Worm (Caenorhabditis elegans) whole organism, L1 larva: Measurements from ENCODE around the gene F40A3.1.

Experiments
- Y116A8C.19 ChIP-seq: sonication (generic microtip); optimal IDR thresholded peaks from 2 replicates; lab custom pipeline; 2016; ENCODE audit warnings: missing compliant biosample characterization, missing genetic modification characterization, borderline replicate concordance
- ama-1 ChIP-seq: fragments of 150-350 bp; optimal IDR thresholded peaks from 2 replicates; lab custom pipeline; 2014
- blmp-1 ChIP-seq: fragments of 150-350 bp; optimal IDR thresholded peaks from 2 replicates; lab custom pipeline; 2014; ENCODE audit warnings: missing biosample characterization, missing genetic modification characterization
- ceh-63 ChIP-seq: fragments of 200-800 bp; sonication (Bioruptor generic); optimal IDR thresholded peaks from 2 replicates; lab custom pipeline; 2018; ENCODE audit warnings: mild to moderate bottlenecking, missing genetic modification characterization, missing compliant biosample characterization
- ceh-82 ChIP-seq, 3 experiments: fragments of 150-350 bp in 1 of 3; sonication (generic microtip) in 2 of 3; optimal IDR thresholded peaks; 2 replicates each; lab custom pipeline; 2014 to 2017; ENCODE audit warnings: missing biosample characterization in 3 of 3, missing genetic modification characterization in 3 of 3
- ces-1 ChIP-seq: fragments of 150-350 bp; optimal IDR thresholded peaks from 2 replicates; lab custom pipeline; 2014; ENCODE audit warnings: missing biosample characterization, missing genetic modification reagents, missing genetic modification characterization
- dpl-1 ChIP-seq, 3 experiments: fragments of 150-350 bp in 2 of 3; sonication (generic microtip) in 1 of 3; optimal IDR thresholded peaks; 2 replicates each; lab custom pipeline; 2014 to 2017; ENCODE audit warnings: missing biosample characterization in 3 of 3, missing genetic modification characterization in 3 of 3, missing genetic modification reagents in 3 of 3
- egl-27 ChIP-seq, 2 experiments: fragments of 150-350 bp in 1 of 2; sonication (generic microtip); optimal IDR thresholded peaks; 3 replicates each; lab custom pipeline; 2017 to 2018; ENCODE audit warnings: missing biosample characterization in 2 of 2, missing genetic modification characterization in 2 of 2, missing genetic modification reagents in 2 of 2
- elt-3 ChIP-seq, 6 experiments: fragments of 150-350 bp in 1 of 6; sonication (generic microtip); optimal IDR thresholded peaks; 2 replicates each; lab custom pipeline; 2017 to 2018; ENCODE audit warnings: missing biosample characterization in 6 of 6, missing genetic modification characterization in 6 of 6, inconsistent platforms in 1 of 6
- fkh-10 ChIP-seq: sonication (generic microtip); optimal IDR thresholded peaks from 2 replicates; lab custom pipeline; 2017; ENCODE audit warnings: missing biosample characterization, missing genetic modification reagents, missing genetic modification characterization
- fkh-4 ChIP-seq: sonication (generic microtip); optimal IDR thresholded peaks from 2 replicates; lab custom pipeline; 2016; ENCODE audit warnings: missing compliant biosample characterization, missing genetic modification characterization, borderline replicate concordance
- fkh-8 ChIP-seq: sonication (generic microtip); optimal IDR thresholded peaks from 2 replicates; lab custom pipeline; 2016; ENCODE audit warnings: mild to moderate bottlenecking, missing genetic modification characterization, missing compliant biosample characterization
- fos-1 ChIP-seq: fragments of 150-350 bp; optimal IDR thresholded peaks from 2 replicates; lab custom pipeline; 2014; ENCODE audit warnings: missing biosample characterization, missing genetic modification characterization
- jun-1 ChIP-seq: fragments of 150-350 bp; optimal IDR thresholded peaks from 2 replicates; lab custom pipeline; 2014; ENCODE audit warnings: missing biosample characterization, missing genetic modification reagents, missing genetic modification characterization
- lin-13 ChIP-seq: fragments of 150-350 bp; optimal IDR thresholded peaks from 2 replicates; lab custom pipeline; 2014; ENCODE audit warnings: missing biosample characterization, missing genetic modification reagents, missing genetic modification characterization
- lin-14 ChIP-seq: fragments of 200-800 bp; sonication (Bioruptor generic); optimal IDR thresholded peaks from 2 replicates; lab custom pipeline; 2018; ENCODE audit warnings: mild to moderate bottlenecking, missing genetic modification characterization, moderate library complexity, missing compliant biosample characterization
- lin-15B ChIP-seq: fragments of 150-350 bp; sonication (generic microtip); optimal IDR thresholded peaks from 3 replicates; lab custom pipeline; 2014; ENCODE audit warnings: missing biosample characterization, missing genetic modification characterization
- lin-39 ChIP-seq: fragments of 150-350 bp; optimal IDR thresholded peaks from 2 replicates; lab custom pipeline; 2014; ENCODE audit warnings: missing biosample characterization, missing genetic modification reagents, missing genetic modification characterization
- lsy-2 ChIP-seq, 2 experiments: fragments of 150-350 bp; optimal IDR thresholded peaks; 2 replicates each; lab custom pipeline; 2014; ENCODE audit warnings: missing biosample characterization in 2 of 2, missing genetic modification characterization in 2 of 2
- mdl-1 ChIP-seq, 2 experiments: fragments of 150-350 bp; optimal IDR thresholded peaks; 2 replicates each; lab custom pipeline; 2014 to 2017; ENCODE audit warnings: missing biosample characterization in 2 of 2, missing genetic modification characterization in 2 of 2, inconsistent platforms in 1 of 2
- nhr-11 ChIP-seq: fragments of 150-350 bp; optimal IDR thresholded peaks from 2 replicates; lab custom pipeline; 2014; ENCODE audit warnings: missing biosample characterization, missing genetic modification characterization
- nhr-19 ChIP-seq: fragments of 200-800 bp; sonication (Bioruptor generic); conservative IDR thresholded peaks from 2 replicates; pipeline ENCODE4 v1.3.6; 2022; ENCODE audit warnings: missing genetic modification characterization, missing compliant biosample characterization
- nhr-77 ChIP-seq: fragments of 150-350 bp; optimal IDR thresholded peaks from 2 replicates; lab custom pipeline; 2014; ENCODE audit warnings: missing biosample characterization, missing genetic modification characterization
- nhr-84 ChIP-seq: sonication (generic microtip); optimal IDR thresholded peaks from 2 replicates; lab custom pipeline; 2017; ENCODE audit warnings: missing biosample characterization, missing genetic modification characterization
- nhr-85 ChIP-seq: sonication (generic microtip); peaks from one replicate; lab custom pipeline; 2016; ENCODE audit warnings: missing genetic modification characterization, inconsistent platforms, missing compliant biosample characterization
- pax-3 ChIP-seq: fragments of 200-800 bp; sonication (Bioruptor generic); optimal IDR thresholded peaks from 2 replicates; lab custom pipeline; 2018; ENCODE audit warnings: mild to moderate bottlenecking, missing genetic modification characterization, moderate library complexity, missing compliant biosample characterization
- rnt-1 ChIP-seq: sonication (generic microtip); optimal IDR thresholded peaks from 2 replicates; lab custom pipeline; 2016; ENCODE audit warnings: mild to moderate bottlenecking, missing genetic modification characterization, moderate library complexity, missing compliant biosample characterization
- skn-1 ChIP-seq: fragments of 150-350 bp; optimal IDR thresholded peaks from 2 replicates; lab custom pipeline; 2014; ENCODE audit warnings: missing biosample characterization, missing genetic modification characterization
- snu-23 ChIP-seq: sonication (generic microtip); optimal IDR thresholded peaks from 2 replicates; lab custom pipeline; 2016; ENCODE audit warnings: missing genetic modification characterization, missing compliant biosample characterization
- sox-4 ChIP-seq: sonication (generic microtip); optimal IDR thresholded peaks from 2 replicates; lab custom pipeline; 2016; ENCODE audit warnings: missing genetic modification characterization, missing compliant biosample characterization
- unc-130 ChIP-seq: fragments of 150-350 bp; optimal IDR thresholded peaks from 2 replicates; lab custom pipeline; 2017; ENCODE audit warnings: missing biosample characterization, missing genetic modification characterization, inconsistent platforms
- unc-30 ChIP-seq: sonication (generic microtip); optimal IDR thresholded peaks from 2 replicates; lab custom pipeline; 2017; ENCODE audit warnings: missing biosample characterization, missing genetic modification characterization
- unc-62 ChIP-seq: fragments of 150-350 bp; optimal IDR thresholded peaks from 2 replicates; lab custom pipeline; 2014; ENCODE audit warnings: missing biosample characterization, missing genetic modification reagents, missing genetic modification characterization
- unc-86 ChIP-seq: sonication (generic microtip); optimal IDR thresholded peaks from 2 replicates; lab custom pipeline; 2016; ENCODE audit warnings: missing genetic modification characterization, missing compliant biosample characterization
- vab-15 ChIP-seq: sonication (generic microtip); optimal IDR thresholded peaks from 2 replicates; lab custom pipeline; 2017; ENCODE audit warnings: missing genotype, mild to moderate bottlenecking, missing genetic modification characterization, missing compliant biosample characterization

The F40A3.1 gene

DNA sequence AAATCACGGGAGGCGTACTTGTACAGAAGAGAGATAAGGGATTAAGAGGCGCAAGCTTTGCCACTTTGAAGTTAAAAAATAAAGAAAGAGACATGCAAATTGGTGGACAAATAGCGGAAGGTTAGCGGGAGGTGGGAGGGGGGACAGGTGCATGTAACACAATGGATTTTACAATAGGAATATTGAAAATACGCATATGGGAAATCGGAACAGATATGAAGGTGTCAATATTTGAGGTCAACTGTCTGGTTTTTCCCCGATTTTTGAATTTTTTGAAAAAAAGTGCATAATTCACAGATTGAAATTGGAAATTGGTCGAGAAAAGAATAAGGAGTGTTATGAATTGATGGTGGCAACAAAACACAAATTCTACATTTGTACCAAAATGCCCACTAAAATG, 29.5 kb upstream of the F40A3.1 start, which contains the start of gene C37C3.17:
TSS of gene C37C3.17 (minus strand) at position 101 of the 400 bp plus-strand sequence.
- TF ChIP-seq lin-39 (tag; lab: Kevin White, UChicago) (no peak), dpl-1 (GFP tag; optimal IDR thresholded peaks at IDR 0.05; lab: Kevin White, UChicago) (no peak), nhr-19 (no peak), lsy-2 (tag; optimal IDR thresholded peaks at IDR 0.05; lab: Kevin White, UChicago) (no peak), unc-30 (no peak), ceh-82 (tag; optimal IDR thresholded peaks at IDR 0.05; lab: Kevin White, UChicago) (no peak), skn-1 (no peak), nhr-11 (tag; lab: Kevin White, UChicago) (no peak)

DNA sequence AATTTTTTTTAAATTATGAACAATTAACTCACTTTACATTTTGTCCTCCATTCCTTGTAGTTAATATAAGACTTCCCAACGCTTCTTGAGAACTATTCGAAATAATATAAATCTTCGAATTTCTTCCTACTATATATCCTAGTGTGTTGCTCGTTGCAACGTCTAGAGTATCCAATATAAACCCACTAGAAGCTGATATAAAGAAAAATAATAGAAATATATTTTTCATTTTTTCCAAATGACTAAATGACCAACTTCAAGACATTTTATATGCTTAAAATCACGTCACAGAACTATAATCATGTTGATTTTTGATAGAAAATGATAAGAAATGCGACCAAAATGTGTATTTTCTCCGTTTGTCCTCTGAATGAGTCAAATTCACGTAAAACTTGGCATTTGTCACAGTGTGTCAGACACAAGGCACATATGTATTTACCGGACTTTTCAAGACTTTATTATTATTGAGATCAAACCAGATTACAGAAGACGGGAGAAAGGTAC, 28.3 kb upstream of the F40A3.1 start, which contains the start of gene C37C3.10:
TSS of gene C37C3.10 (minus strand) at position 51 of the 504 bp plus-strand sequence.
- TF ChIP-seq rnt-1 (no peak), unc-30 (no peak), snu-23 (GFP tag; lab: Kevin White, UChicago) (no peak), lsy-2 (tag; optimal IDR thresholded peaks at IDR 0.05; lab: Kevin White, UChicago) (no peak), nhr-77 (tag; lab: Kevin White, UChicago) (no peak), Y116A8C.19 (tag; lab: Kevin White, UChicago) (no peak), mdl-1 (tag; optimal IDR thresholded peaks at IDR 0.05; lab: Kevin White, UChicago) (no peak), unc-130 (tag; lab: Kevin White, UChicago) (no peak), ces-1 (GFP tag; lab: Kevin White, UChicago) (no peak), elt-3 (tag; optimal IDR thresholded peaks at IDR 0.05; lab: Kevin White, UChicago) (no peak), unc-86 (tag; lab: Kevin White, UChicago) (no peak)
- TF ChIP-seq, all 84 proteins: peak for 0

DNA sequence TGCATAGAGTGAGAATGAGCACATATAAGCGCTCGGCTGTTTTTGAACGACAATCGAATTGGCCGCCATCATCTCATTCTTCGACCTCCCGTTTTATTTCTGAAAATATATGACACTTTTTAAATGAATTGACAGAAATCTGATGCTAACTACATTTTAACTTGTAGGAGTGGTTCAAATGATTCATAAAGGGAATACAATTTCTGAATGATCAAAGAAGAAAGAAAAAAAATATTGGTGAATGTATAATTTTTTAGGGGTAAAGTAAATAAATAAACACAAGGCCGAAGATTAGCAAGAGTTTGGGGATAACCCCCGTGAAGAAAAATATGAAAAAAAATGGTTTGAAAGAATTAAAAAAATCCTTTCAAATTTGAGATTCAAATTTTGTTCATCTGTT, 26.7 kb upstream of the F40A3.1 start, which contains the start of gene C37C3.11:
TSS of gene C37C3.11 (minus strand) at position 101 of the 400 bp plus-strand sequence.
- TF ChIP-seq lin-15B (tag; lab: Kevin White, UChicago) = no peak
- no peak for TF ChIP-seq egl-27 (tag; optimal IDR thresholded peaks at IDR 0.05; lab: Kevin White, UChicago)
- TF ChIP-seq nhr-84 = no peak
- TF ChIP-seq mdl-1 (tag; optimal IDR thresholded peaks at IDR 0.05; lab: Kevin White, UChicago) = no peak
- no peak for TF ChIP-seq fkh-4 (tag; lab: Kevin White, UChicago)
- no peak for TF ChIP-seq nhr-85 (tag; lab: Kevin White, UChicago)
- no peak for TF ChIP-seq blmp-1
- TF ChIP-seq ama-1 (lab: Kevin White, UChicago) = no peak
- no peak for TF ChIP-seq lin-13 (GFP tag; lab: Kevin White, UChicago)
- no peak for TF ChIP-seq fos-1 (tag; lab: Kevin White, UChicago)
- no peak for TF ChIP-seq elt-3 (tag; optimal IDR thresholded peaks at IDR 0.05; lab: Kevin White, UChicago)
- no peak for TF ChIP-seq vab-15
- TF ChIP-seq unc-30 = no peak
- no peak for TF ChIP-seq lin-39 (tag; lab: Kevin White, UChicago)
- TF ChIP-seq fkh-8 (tag; lab: Kevin White, UChicago) = no peak
- no peak for TF ChIP-seq rnt-1

DNA sequence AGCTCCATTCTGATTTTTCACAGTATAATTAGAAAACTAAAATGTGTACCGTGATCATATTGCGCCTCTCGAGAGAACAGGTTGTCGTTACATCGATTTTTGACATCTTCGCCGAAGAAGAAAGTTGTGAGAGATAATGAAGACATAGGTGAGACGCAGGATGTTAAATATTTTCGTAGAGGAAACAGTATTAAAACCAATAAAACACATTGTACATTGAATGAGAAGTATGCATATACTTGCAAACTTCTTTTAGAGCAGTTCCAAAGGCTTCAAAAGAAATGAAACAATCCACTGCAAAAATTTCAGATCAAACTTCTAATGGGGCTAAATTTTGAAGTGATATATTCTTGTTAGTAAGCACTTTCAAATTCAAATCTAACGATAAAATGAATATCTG, 20.6 kb upstream of the F40A3.1 start, which contains the start of gene nipi-4:
TSS of gene nipi-4 (minus strand) at position 101 of the 400 bp plus-strand sequence.
- peak; percentile 75 for TF ChIP-seq blmp-1
- no peak for TF ChIP-seq jun-1 (tag; lab: Kevin White, UChicago)

DNA sequence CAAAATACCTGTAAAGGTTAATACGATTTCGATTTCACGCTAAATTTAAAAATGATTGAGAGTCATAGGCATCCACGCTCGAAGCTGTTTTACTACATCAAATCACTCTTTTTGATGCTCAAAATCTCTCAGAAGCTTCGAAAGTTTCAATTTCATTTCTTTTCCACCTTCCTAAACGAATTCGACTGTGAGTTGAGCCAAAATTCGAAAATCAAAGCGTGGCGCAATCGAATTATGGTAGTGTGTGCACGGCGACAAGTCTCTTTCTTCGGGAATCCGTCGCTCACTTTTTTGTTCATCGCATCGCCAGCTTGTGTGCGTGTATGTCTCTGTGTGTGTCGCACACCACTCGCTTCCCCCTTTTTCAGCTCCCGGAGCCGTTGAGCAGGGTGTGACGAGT, 18.4 kb upstream of the F40A3.1 start:
- TF ChIP-seq lin-14 (GFP tag; lab: Kevin White, UChicago) (peak; percentile 58), unc-62 (GFP tag; lab: Kevin White, UChicago) (no peak), sox-4 (no peak), ceh-63 (GFP tag; lab: Kevin White, UChicago) (no peak), pax-3 (tag; lab: Kevin White, UChicago) (no peak), fkh-10 (GFP tag; lab: Kevin White, UChicago) (peak; percentile 81)
